Fruit fly (Drosophila melanogaster) whole organism, wandering third instar larva: ENCODE measurements around the gene CG34435.

ENCODE experiments used
- Abd-B ChIP-seq: fragments of >200 bp; optimal IDR thresholded peaks from 2 replicates; lab custom pipeline; 2017; ENCODE audit warnings: missing biosample characterization, missing genetic modification characterization
- CrebA ChIP-seq: fragments of 200-800 bp; sonication (Bioruptor generic); optimal IDR thresholded peaks from 2 replicates; lab custom pipeline; 2016; ENCODE audit warnings: missing biosample characterization, mild to moderate bottlenecking, missing genetic modification characterization, borderline replicate concordance
- Dfd ChIP-seq: fragments of >200 bp; optimal IDR thresholded peaks from 2 replicates; lab custom pipeline; 2017; ENCODE audit warnings: missing biosample characterization, missing genetic modification characterization
- Dif ChIP-seq: fragments of 200-275, 200-300 bp; sonication (Bioruptor generic); optimal IDR thresholded peaks from 2 replicates; lab custom pipeline; 2018; ENCODE audit warnings: missing biosample characterization, missing genetic modification characterization; ENCODE audit not compliant: partially characterized antibody
- GATAd ChIP-seq: sonication (Bioruptor generic); optimal IDR thresholded peaks from 2 replicates; lab custom pipeline; 2016; ENCODE audit warnings: missing biosample characterization, missing genetic modification characterization
- HLH106 ChIP-seq: fragments of 200-800 bp; optimal IDR thresholded peaks from 3 replicates; lab custom pipeline; 2019; ENCODE audit warnings: missing biosample characterization, mild to moderate bottlenecking, missing genetic modification characterization, moderate library complexity
- Hnf4 ChIP-seq: fragments of 200-800 bp; sonication (Bioruptor generic); optimal IDR thresholded peaks from 2 replicates; lab custom pipeline; 2016; ENCODE audit warnings: missing biosample characterization, mild to moderate bottlenecking, missing genetic modification characterization
- Hr78 ChIP-seq: fragments of >200 bp; optimal IDR thresholded peaks from 2 replicates; lab custom pipeline; 2017; ENCODE audit warnings: missing biosample characterization, missing genetic modification characterization
- Hr83 ChIP-seq: fragments of 200-300 bp; sonication (Bioruptor generic); optimal IDR thresholded peaks from 2 replicates; lab custom pipeline; 2016; ENCODE audit warnings: missing biosample characterization, mild to moderate bottlenecking, missing genetic modification characterization, moderate library complexity; ENCODE audit not compliant: poor library complexity, severe bottlenecking
- Jra ChIP-seq: sonication (Bioruptor generic); optimal IDR thresholded peaks from 2 replicates; lab custom pipeline; 2016; ENCODE audit warnings: missing biosample characterization, missing genetic modification characterization
- Mio ChIP-seq: sonication (Bioruptor generic); optimal IDR thresholded peaks from 2 replicates; lab custom pipeline; 2016; ENCODE audit warnings: missing biosample characterization, missing genetic modification characterization
- Myc ChIP-seq: fragments of >200 bp; optimal IDR thresholded peaks from 2 replicates; lab custom pipeline; 2017
- N ChIP-seq: fragments of >200 bp; optimal IDR thresholded peaks from 2 replicates; lab custom pipeline; 2018; ENCODE audit warnings: missing biosample characterization, missing external identifiers, missing genetic modification characterization
- OdsH ChIP-seq: fragments of 200-800 bp; sonication (Bioruptor generic); optimal IDR thresholded peaks from 2 replicates; lab custom pipeline; 2016; ENCODE audit warnings: missing biosample characterization, mild to moderate bottlenecking, missing genetic modification characterization
- Rel ChIP-seq, 2 experiments: fragments of 200-800 bp; sonication (Bioruptor generic) in 1 of 2; optimal IDR thresholded peaks; 2 replicates in 1 of 2; 3 replicates in 1 of 2; lab custom pipeline; 2016 to 2019; ENCODE audit warnings: mild to moderate bottlenecking in 2 of 2, missing biosample characterization in 2 of 2, missing genetic modification characterization in 2 of 2, moderate library complexity in 1 of 2
- Sp1 ChIP-seq: fragments of 200-800 bp; sonication (Bioruptor generic); optimal IDR thresholded peaks from 3 replicates; lab custom pipeline; 2019; ENCODE audit warnings: missing biosample characterization, mild to moderate bottlenecking, missing genetic modification characterization, moderate library complexity
- Vsx2 ChIP-seq: fragments of 200-300, 225-300 bp; sonication (Bioruptor generic); optimal IDR thresholded peaks from 2 replicates; lab custom pipeline; 2018; ENCODE audit warnings: missing biosample characterization, missing genetic modification characterization; ENCODE audit not compliant: partially characterized antibody
- br ChIP-seq: fragments of 200-800 bp; sonication (Bioruptor generic); optimal IDR thresholded peaks from 2 replicates; lab custom pipeline; 2016; ENCODE audit warnings: missing biosample characterization, missing genetic modification characterization
- brk ChIP-seq: fragments of 200-800 bp; sonication (Bioruptor generic); optimal IDR thresholded peaks from 2 replicates; lab custom pipeline; 2016; ENCODE audit warnings: missing biosample characterization, mild to moderate bottlenecking, missing genetic modification characterization
- dl ChIP-seq, 2 experiments: fragments of 175-275, 200-275 bp in 1 of 2; fragments of 200-275 bp in 1 of 2; sonication (Bioruptor generic); optimal IDR thresholded peaks; lab custom pipeline; 2018; ENCODE audit warnings: mild to moderate bottlenecking in 2 of 2, missing biosample characterization in 2 of 2, missing genetic modification characterization in 2 of 2, moderate library complexity in 2 of 2; ENCODE audit not compliant: partially characterized antibody in 2 of 2, insufficient read depth in 1 of 2
- dmrt93B ChIP-seq: fragments of 200-800 bp; sonication (Bioruptor generic); optimal IDR thresholded peaks from 2 replicates; lab custom pipeline; 2018; ENCODE audit warnings: missing biosample characterization, mild to moderate bottlenecking, missing genetic modification characterization
- ey ChIP-seq: fragments of 200-800 bp; sonication (Bioruptor generic); optimal IDR thresholded peaks from 2 replicates; lab custom pipeline; 2016; ENCODE audit warnings: missing biosample characterization, missing genetic modification characterization
- foxo ChIP-seq, 2 experiments: fragments of 200-800 bp; sonication (Bioruptor generic); optimal IDR thresholded peaks; 2 replicates in 1 of 2; 3 replicates in 1 of 2; lab custom pipeline; 2016 to 2017; ENCODE audit warnings: missing biosample characterization in 2 of 2, missing genetic modification characterization in 2 of 2
- fru ChIP-seq: fragments of 200-800 bp; sonication (Bioruptor generic); optimal IDR thresholded peaks from 3 replicates; lab custom pipeline; 2016; ENCODE audit warnings: missing biosample characterization, mild to moderate bottlenecking, missing genetic modification characterization
- h ChIP-seq: fragments of 200-800 bp; sonication (Bioruptor generic); optimal IDR thresholded peaks from 3 replicates; lab custom pipeline; 2016; ENCODE audit warnings: missing biosample characterization, mild to moderate bottlenecking, missing genetic modification characterization
- jim ChIP-seq: fragments of 175-275, 200-325 bp; sonication (Bioruptor generic); optimal IDR thresholded peaks from 2 replicates; lab custom pipeline; 2016; ENCODE audit warnings: missing biosample characterization, mild to moderate bottlenecking, missing genetic modification characterization
- lola ChIP-seq: fragments of >200 bp; optimal IDR thresholded peaks from 2 replicates; lab custom pipeline; 2017; ENCODE audit warnings: missing biosample characterization, missing genetic modification characterization
- psq ChIP-seq: fragments of 200-800 bp; sonication (Bioruptor generic); optimal IDR thresholded peaks from 3 replicates; lab custom pipeline; 2017; ENCODE audit warnings: missing biosample characterization, mild to moderate bottlenecking, missing genetic modification characterization, moderate library complexity
- rgr ChIP-seq: fragments of 200-800 bp; sonication (Bioruptor generic); optimal IDR thresholded peaks from 3 replicates; lab custom pipeline; 2016; ENCODE audit warnings: missing biosample characterization, mild to moderate bottlenecking, missing genetic modification characterization
- sage ChIP-seq: fragments of 200-800 bp; sonication (Bioruptor generic); optimal IDR thresholded peaks from 2 replicates; lab custom pipeline; 2016; ENCODE audit warnings: missing biosample characterization, mild to moderate bottlenecking, missing genetic modification characterization
- sv ChIP-seq: fragments of 200-800 bp; sonication (Bioruptor generic); optimal IDR thresholded peaks from 3 replicates; lab custom pipeline; 2016; ENCODE audit warnings: missing biosample characterization, missing genetic modification characterization
- tai ChIP-seq: sonication (Bioruptor generic); optimal IDR thresholded peaks from 2 replicates; lab custom pipeline; 2016; ENCODE audit warnings: missing biosample characterization, missing genetic modification characterization
- usp ChIP-seq: fragments of >200 bp; optimal IDR thresholded peaks from 2 replicates; lab custom pipeline; 2017; ENCODE audit warnings: missing biosample characterization, missing genetic modification characterization
- woc ChIP-seq: sonication (Bioruptor generic); optimal IDR thresholded peaks from 2 replicates; lab custom pipeline; 2016; ENCODE audit warnings: missing biosample characterization, mild to moderate bottlenecking, missing genetic modification characterization

The CG34435 gene

dm6 chrX:5648437-5648959 lies 34.2 kb upstream of the CG34435 start, which contains the start of gene OtopLa (continued):
- peak; percentile 25 for TF ChIP-seq dmrt93B (GFP tag; lab: Kevin White, UChicago)
- TF ChIP-seq foxo (GFP tag; optimal IDR thresholded peaks at IDR 0.05; lab: Kevin White, UChicago), result peak in 1 of 2 experiments; percentile 81
- TF ChIP-seq Mio (GFP tag; lab: Kevin White, UChicago), result no peak
- TF ChIP-seq Hr83 (GFP tag; lab: Kevin White, UChicago), result no peak
- TF ChIP-seq CrebA (GFP tag; lab: Kevin White, UChicago), result no peak
- peak; percentile 4 for TF ChIP-seq brk
- TF ChIP-seq, all 38 proteins: peak for 18

DNA sequence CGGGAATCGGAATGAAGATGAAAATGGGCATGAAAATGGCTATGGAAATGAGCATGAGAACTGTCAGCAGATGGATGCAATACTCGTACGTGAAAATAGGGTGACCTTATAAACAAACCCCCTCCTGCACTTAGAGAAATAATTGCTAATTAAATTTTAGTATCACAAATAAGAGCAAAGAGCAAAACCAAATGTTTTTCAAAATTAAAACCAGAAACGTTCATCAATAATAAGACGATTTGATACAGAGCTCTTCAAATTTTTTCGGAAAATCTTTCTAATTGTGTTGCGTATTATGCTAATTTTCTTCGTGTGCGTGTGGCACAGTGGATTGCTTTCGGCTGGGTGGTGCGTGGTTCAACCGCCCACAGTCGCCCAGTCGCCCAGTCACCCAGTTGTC lies 32.0 kb upstream of the CG34435 start:
- TF ChIP-seq Mio (GFP tag; lab: Kevin White, UChicago) (no peak), ey (GFP tag; lab: Kevin White, UChicago) (peak; percentile 22), Sp1 (GFP tag; lab: Kevin White, UChicago) (peak; percentile 9), sv (GFP tag; lab: Kevin White, UChicago) (no peak), usp (GFP tag; lab: Kevin White, UChicago) (no peak), h (GFP tag; lab: Kevin White, UChicago) (peak; percentile 28), sage (GFP tag; lab: Kevin White, UChicago) (no peak), br (GFP tag; lab: Kevin White, UChicago) (peak; percentile 4), Hnf4 (GFP tag; lab: Kevin White, UChicago) (no peak), psq (GFP tag; lab: Kevin White, UChicago) (no peak), jim (GFP tag; lab: Kevin White, UChicago) (no peak), woc (GFP tag; lab: Kevin White, UChicago) (no peak), HLH106 (tag; lab: Kevin White, UChicago) (peak; percentile 2), GATAd (GFP tag; lab: Kevin White, UChicago) (no peak), fru (peak; percentile 44), foxo (GFP tag; optimal IDR thresholded peaks at IDR 0.05; lab: Kevin White, UChicago) (peak in 1 of 2 experiments; percentile 33), rgr (peak; percentile 8), Dif (GFP tag; lab: Kevin White, UChicago) (no peak), Rel (GFP tag; optimal IDR thresholded peaks at IDR 0.05; lab: Kevin White, UChicago) (no peak), Rel (tag; optimal IDR thresholded peaks at IDR 0.05; lab: Kevin White, UChicago) (no peak)

- TF ChIP-seq psq (GFP tag; lab: Kevin White, UChicago) (peak; percentile 42), ey (GFP tag; lab: Kevin White, UChicago) (peak; percentile 30), dl (GFP tag; optimal IDR thresholded peaks at IDR 0.05; lab: Kevin White, UChicago; ENCODE audit: insufficient read depth in 1 of 2, partially characterized antibody in 2 of 2) (no peak), Jra (no peak), Dif (GFP tag; lab: Kevin White, UChicago) (no peak), Myc (lab: Kevin White, UChicago) (no peak), tai (GFP tag; lab: Kevin White, UChicago) (no peak), Sp1 (GFP tag; lab: Kevin White, UChicago) (peak; percentile 26), sage (GFP tag; lab: Kevin White, UChicago) (no peak), usp (GFP tag; lab: Kevin White, UChicago) (no peak), OdsH (GFP tag; lab: Kevin White, UChicago) (no peak), Mio (GFP tag; lab: Kevin White, UChicago) (no peak), lola (no peak), woc (GFP tag; lab: Kevin White, UChicago) (no peak), foxo (GFP tag; optimal IDR thresholded peaks at IDR 0.05; lab: Kevin White, UChicago) (peak in 1 of 2 experiments; percentile 49), h (GFP tag; lab: Kevin White, UChicago) (peak; percentile 44), Rel (GFP tag; optimal IDR thresholded peaks at IDR 0.05; lab: Kevin White, UChicago) (no peak), Rel (tag; optimal IDR thresholded peaks at IDR 0.05; lab: Kevin White, UChicago) (no peak), HLH106 (tag; lab: Kevin White, UChicago) (no peak), Abd-B (GFP tag; lab: Kevin White, UChicago) (no peak), jim (GFP tag; lab: Kevin White, UChicago) (no peak), Dfd (GFP tag; lab: Kevin White, UChicago) (no peak), Hr78 (no peak), Hnf4 (GFP tag; lab: Kevin White, UChicago) (no peak), sv (GFP tag; lab: Kevin White, UChicago) (no peak), br (GFP tag; lab: Kevin White, UChicago) (peak; percentile 20), rgr (peak; percentile 10), GATAd (GFP tag; lab: Kevin White, UChicago) (no peak), fru (peak; percentile 62), Vsx2 (GFP tag; lab: Kevin White, UChicago) (no peak), brk (no peak), Hr83 (GFP tag; lab: Kevin White, UChicago) (no peak), N (GFP tag; lab: Kevin White, UChicago) (no peak)
Observed at dm6 chrX:5639083-5639482, 24.8 kb upstream of the CG34435 start.
